Worm (Caenorhabditis elegans): ENCODE data around the gene rme-2.

DNA sequence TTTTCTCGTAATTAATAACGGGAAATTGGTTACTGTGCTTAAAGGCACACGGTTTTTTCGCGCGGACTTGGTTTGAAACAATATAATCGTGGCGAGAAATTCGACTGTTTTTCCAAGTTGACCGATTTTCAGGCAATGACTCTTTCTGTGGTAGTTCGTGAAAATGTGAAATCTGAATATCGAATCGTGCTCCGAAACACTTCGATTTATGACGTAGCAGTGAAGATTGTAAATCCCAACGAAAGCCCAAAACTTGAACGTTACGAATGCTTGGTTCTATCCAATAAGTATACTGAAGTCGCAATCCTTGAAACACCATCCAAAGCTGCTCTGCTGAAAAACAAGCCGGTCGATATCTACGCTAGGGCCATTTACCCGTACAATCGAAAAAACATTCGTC, 24.3 kb downstream of the rme-2 start:
- TF ChIP-seq unc-39 (tag; optimal IDR thresholded peaks at IDR 0.05) (no peak), ama-1 (optimal IDR thresholded peaks at IDR 0.05) (no peak), daf-12 (tag; optimal IDR thresholded peaks at IDR 0.05) (no peak), mep-1 (tag; optimal IDR thresholded peaks at IDR 0.05) (no peak), fkh-10 (GFP tag; optimal IDR thresholded peaks at IDR 0.05) (no peak), egl-27 (tag; optimal IDR thresholded peaks at IDR 0.05) (no peak)

Measured in whole organism, L4 larva.